Fruit fly (Drosophila melanogaster) whole organism, embryonic: Measurements from ENCODE around the gene not.
A peak's percentile ranks its signal among the peaks of the same experiment; 100 is the strongest.

ENCODE experiments used
- Abd-B ChIP-seq: fragments of 200-800 bp; sonication (Bioruptor generic); optimal IDR thresholded peaks from 2 replicates; lab custom pipeline; 2018; ENCODE audit warnings: missing biosample characterization, mild to moderate bottlenecking, missing genetic modification characterization, moderate library complexity
- Aef1 ChIP-seq: fragments of 200-800 bp; sonication (Bioruptor generic); IDR thresholded peaks from 3 replicates; pipeline ENCODE4 v1.3.6; 2022; ENCODE audit warnings: missing biosample characterization, missing genetic modification characterization
- CG10147 ChIP-seq: fragments of 200-800 bp; sonication (Bioruptor generic); optimal IDR thresholded peaks from 2 replicates; lab custom pipeline; 2019; ENCODE audit warnings: missing biosample characterization, mild to moderate bottlenecking, missing genetic modification characterization, moderate library complexity
- CG10366 ChIP-seq: fragments of 200-800 bp; sonication (Bioruptor generic); IDR thresholded peaks from 2 replicates; pipeline ENCODE4 v1.3.6; 2022; ENCODE audit warnings: missing biosample characterization, missing genetic modification characterization
- CG10431 ChIP-seq: fragments of 200-800 bp; sonication (Bioruptor generic); optimal IDR thresholded peaks from 3 replicates; lab custom pipeline; 2018; ENCODE audit warnings: missing biosample characterization, mild to moderate bottlenecking, missing genetic modification characterization
- CG12219 ChIP-seq: fragments of 200-800 bp; sonication (Bioruptor generic); optimal IDR thresholded peaks from 3 replicates; lab custom pipeline; 2018; ENCODE audit warnings: missing biosample characterization, mild to moderate bottlenecking, missing genetic modification characterization
- CG14667 ChIP-seq: fragments of 200-800 bp; sonication (Bioruptor generic); IDR thresholded peaks from 2 replicates; pipeline ENCODE4 v1.3.6; 2022; ENCODE audit warnings: missing biosample characterization, missing genetic modification characterization
- CG16815 ChIP-seq: fragments of 200-800 bp; sonication (Bioruptor generic); optimal IDR thresholded peaks from 3 replicates; lab custom pipeline; 2017; ENCODE audit warnings: missing biosample characterization, mild to moderate bottlenecking, missing genetic modification characterization
- CG17359 ChIP-seq: fragments of 200-800 bp; sonication (Bioruptor generic); optimal IDR thresholded peaks from 3 replicates; lab custom pipeline; 2018; ENCODE audit warnings: missing biosample characterization, mild to moderate bottlenecking, missing genetic modification characterization, moderate library complexity
- CG17802 ChIP-seq: fragments of 200-800 bp; sonication (Bioruptor generic); optimal IDR thresholded peaks from 2 replicates; lab custom pipeline; 2018; ENCODE audit warnings: missing biosample characterization, mild to moderate bottlenecking, missing genetic modification characterization, moderate library complexity
- CG32772 ChIP-seq: fragments of 200-800 bp; sonication (Bioruptor generic); IDR thresholded peaks from 2 replicates; pipeline ENCODE4 v1.3.6; 2022; ENCODE audit warnings: missing biosample characterization, missing genetic modification characterization
- CG3407 ChIP-seq: fragments of 200-800 bp; sonication (Bioruptor generic); optimal IDR thresholded peaks from 2 replicates; lab custom pipeline; 2018; ENCODE audit warnings: missing biosample characterization, mild to moderate bottlenecking, missing genetic modification characterization
- CG6654 ChIP-seq: fragments of 200-800 bp; sonication (Bioruptor generic); optimal IDR thresholded peaks from 2 replicates; lab custom pipeline; 2017; ENCODE audit warnings: missing biosample characterization, mild to moderate bottlenecking, missing genetic modification characterization
- CkIIα-i1 ChIP-seq: fragments of 200-800 bp; sonication (Bioruptor generic); IDR thresholded peaks from 2 replicates; pipeline ENCODE4 v1.3.6; 2022; ENCODE audit warnings: missing biosample characterization, missing genetic modification characterization
- D19A ChIP-seq: fragments of 200-800 bp; optimal IDR thresholded peaks from 3 replicates; lab custom pipeline; 2019; ENCODE audit warnings: missing biosample characterization, mild to moderate bottlenecking, missing genetic modification characterization, moderate library complexity
- D19B ChIP-seq: fragments of 200-800 bp; sonication (Bioruptor generic); optimal IDR thresholded peaks from 2 replicates; lab custom pipeline; 2017; ENCODE audit warnings: missing biosample characterization, mild to moderate bottlenecking, missing genetic modification characterization
- Dbx ChIP-seq: fragments of 200-800 bp; sonication (Bioruptor generic); IDR thresholded peaks from 3 replicates; pipeline ENCODE4 v1.3.6; 2022; ENCODE audit warnings: missing biosample characterization, missing genetic modification characterization
- Deaf1 ChIP-seq: fragments of 200-800 bp; optimal IDR thresholded peaks from 3 replicates; lab custom pipeline; 2019; ENCODE audit warnings: missing biosample characterization, mild to moderate bottlenecking, missing genetic modification characterization, moderate library complexity
- GATAe ChIP-seq: fragments of 200-800 bp; sonication (Bioruptor generic); conservative IDR thresholded peaks from 2 replicates; pipeline ENCODE4 v1.3.6; 2022; ENCODE audit warnings: missing biosample characterization, missing genetic modification characterization
- Gsc ChIP-seq: fragments of 200-800 bp; sonication (Bioruptor generic); IDR thresholded peaks from 2 replicates; pipeline ENCODE4 v1.3.6; 2022; ENCODE audit warnings: missing biosample characterization, missing genetic modification characterization
- H2.0 ChIP-seq: fragments of 200-800 bp; sonication (Bioruptor generic); IDR thresholded peaks from 2 replicates; pipeline ENCODE4 v1.3.6; 2022; ENCODE audit warnings: missing biosample characterization, missing genetic modification characterization
- Jarid2 ChIP-seq: fragments of 200-800 bp; sonication (Bioruptor generic); optimal IDR thresholded peaks from 3 replicates; lab custom pipeline; 2017; ENCODE audit warnings: mild to moderate bottlenecking, missing biosample characterization, missing genetic modification reagents, missing genetic modification characterization
- Mad ChIP-seq: fragments of 200-800 bp; sonication (Bioruptor generic); optimal IDR thresholded peaks from 2 replicates; lab custom pipeline; 2016; ENCODE audit warnings: missing biosample characterization, missing genetic modification characterization
- Oaz ChIP-seq: fragments of 200-800 bp; sonication (Bioruptor generic); IDR thresholded peaks from 2 replicates; pipeline ENCODE4 v1.3.6; 2022; ENCODE audit warnings: missing biosample characterization, missing genetic modification characterization
- Scr ChIP-seq: fragments of 200-800 bp; sonication (Bioruptor generic); IDR thresholded peaks from 2 replicates; pipeline ENCODE4 v1.3.6; 2022; ENCODE audit warnings: missing biosample characterization, missing genetic modification characterization; ENCODE audit not compliant: partially characterized antibody
- Stat92E ChIP-seq, 3 experiments: fragments of >200 bp in 2 of 3; fragments of 200-800 bp in 1 of 3; sonication (Bioruptor generic) in 1 of 3; optimal IDR thresholded peaks; 2 replicates each; lab custom pipeline; 2017 to 2019; ENCODE audit warnings: missing biosample characterization in 3 of 3, missing genetic modification characterization in 3 of 3, mild to moderate bottlenecking in 1 of 3, moderate library complexity in 1 of 3
- ac ChIP-seq: fragments of 200-800 bp; sonication (Bioruptor generic); optimal IDR thresholded peaks from 3 replicates; lab custom pipeline; 2017; ENCODE audit warnings: missing biosample characterization, mild to moderate bottlenecking, missing genetic modification characterization
- ara ChIP-seq: fragments of 200-800 bp; sonication (Bioruptor generic); IDR thresholded peaks from 2 replicates; pipeline ENCODE4 v1.3.6; 2022; ENCODE audit warnings: missing biosample characterization, missing genetic modification characterization
- ato ChIP-seq: fragments of 200-800 bp; sonication (Bioruptor generic); IDR thresholded peaks from 2 replicates; pipeline ENCODE4 v1.3.6; 2022; ENCODE audit warnings: missing biosample characterization, missing genetic modification characterization; ENCODE audit not compliant: partially characterized antibody
- cwo ChIP-seq: fragments of 200-800 bp; sonication (Bioruptor generic); optimal IDR thresholded peaks from 3 replicates; lab custom pipeline; 2017; ENCODE audit warnings: missing biosample characterization, missing genetic modification characterization, mild to moderate bottlenecking, moderate library complexity, missing genetic modification reagents
- dm ChIP-seq: fragments of 200-800 bp; sonication (Bioruptor generic); optimal IDR thresholded peaks from 3 replicates; lab custom pipeline; 2016; ENCODE audit warnings: missing biosample characterization, missing genetic modification characterization
- ewg ChIP-seq: fragments of 200-800 bp; sonication (Bioruptor generic); optimal IDR thresholded peaks from 3 replicates; lab custom pipeline; 2017; ENCODE audit warnings: mild to moderate bottlenecking, missing biosample characterization, missing genetic modification reagents, missing genetic modification characterization
- ftz-f1 ChIP-seq: fragments of 200-800 bp; sonication (Bioruptor generic); optimal IDR thresholded peaks from 2 replicates; lab custom pipeline; 2016; ENCODE audit warnings: missing biosample characterization, missing genetic modification characterization
- gem ChIP-seq: fragments of 200-800 bp; sonication (Bioruptor generic); optimal IDR thresholded peaks from 2 replicates; lab custom pipeline; 2019; ENCODE audit warnings: missing biosample characterization, mild to moderate bottlenecking, missing genetic modification characterization, moderate library complexity
- gfzf ChIP-seq: fragments of 200-800 bp; sonication (Bioruptor generic); optimal IDR thresholded peaks from 2 replicates; lab custom pipeline; 2016; ENCODE audit warnings: missing biosample characterization, mild to moderate bottlenecking, missing genetic modification characterization, moderate library complexity
- grau ChIP-seq: fragments of 200-800 bp; optimal IDR thresholded peaks from 3 replicates; lab custom pipeline; 2019; ENCODE audit warnings: missing biosample characterization, mild to moderate bottlenecking, missing genetic modification characterization, moderate library complexity
- kay ChIP-seq: fragments of 200-800 bp; sonication (Bioruptor generic); optimal IDR thresholded peaks from 2 replicates; lab custom pipeline; 2016; ENCODE audit warnings: missing biosample characterization, missing genetic modification characterization
- knrl ChIP-seq: fragments of 200-800 bp; sonication (Bioruptor generic); IDR thresholded peaks from 3 replicates; pipeline ENCODE4 v1.3.6; 2022; ENCODE audit warnings: missing biosample characterization, missing genetic modification characterization; ENCODE audit not compliant: partially characterized antibody
- lov ChIP-seq, 2 experiments: fragments of 200-800 bp in 1 of 2; fragments of >200 bp in 1 of 2; sonication (Bioruptor generic) in 1 of 2; IDR thresholded peaks in 1 of 2; optimal IDR thresholded peaks in 1 of 2; 2 replicates in 1 of 2; 3 replicates in 1 of 2; pipeline versions ENCODE4 v1.3.6 to Lab custom; 2017 to 2022; ENCODE audit warnings: missing biosample characterization in 1 of 2, missing genetic modification characterization in 1 of 2
- onecut ChIP-seq: fragments of 200-800 bp; sonication (Bioruptor generic); IDR thresholded peaks from 2 replicates; pipeline ENCODE4 v1.3.6; 2022; ENCODE audit warnings: missing biosample characterization, missing genetic modification characterization
- peb ChIP-seq: fragments of 200-800 bp; sonication (Bioruptor generic); IDR thresholded peaks from 2 replicates; pipeline ENCODE4 v1.3.6; 2022; ENCODE audit warnings: missing biosample characterization, missing genetic modification characterization
- pho ChIP-seq: fragments of 200-800 bp; sonication (Bioruptor generic); optimal IDR thresholded peaks from 2 replicates; lab custom pipeline; 2016; ENCODE audit warnings: missing biosample characterization, missing genetic modification characterization
- psq ChIP-seq: fragments of 200-800 bp; sonication (Bioruptor generic); optimal IDR thresholded peaks from 2 replicates; lab custom pipeline; 2017; ENCODE audit warnings: missing biosample characterization, missing genetic modification characterization
- pum ChIP-seq: fragments of 200-800 bp; sonication (Bioruptor generic); optimal IDR thresholded peaks from 2 replicates; lab custom pipeline; 2016; ENCODE audit warnings: missing biosample characterization, missing genetic modification characterization
- row ChIP-seq: fragments of 200-800 bp; sonication (Bioruptor generic); IDR thresholded peaks from 3 replicates; pipeline ENCODE4 v1.3.6; 2022; ENCODE audit warnings: missing biosample characterization, missing genetic modification characterization
- so ChIP-seq: fragments of 200-800 bp; sonication (Bioruptor generic); IDR thresholded peaks from 3 replicates; pipeline ENCODE4 v1.3.6; 2022; ENCODE audit warnings: missing biosample characterization, missing genetic modification characterization
- unc-4 ChIP-seq: fragments of 200-800 bp; sonication (Bioruptor generic); IDR thresholded peaks from 2 replicates; pipeline ENCODE4 v1.3.6; 2022; ENCODE audit warnings: missing biosample characterization, missing genetic modification characterization; ENCODE audit not compliant: partially characterized antibody
- vnd ChIP-seq: fragments of 200-800 bp; sonication (Bioruptor generic); IDR thresholded peaks from 3 replicates; pipeline ENCODE4 v1.3.6; 2022; ENCODE audit warnings: missing biosample characterization, missing genetic modification characterization; ENCODE audit not compliant: partially characterized antibody
- vvl ChIP-seq: fragments of 200-800 bp; sonication (Bioruptor generic); IDR thresholded peaks from 2 replicates; pipeline ENCODE4 v1.3.6; 2022; ENCODE audit warnings: missing biosample characterization, missing genetic modification characterization
- zf30C ChIP-seq: fragments of 200-800 bp; sonication (Bioruptor generic); optimal IDR thresholded peaks from 3 replicates; lab custom pipeline; 2018; ENCODE audit warnings: missing biosample characterization, mild to moderate bottlenecking, missing genetic modification characterization

not gene

dm6 chr3L:18625786-18626185, 3.9 kb upstream of the not start, which contains the start of gene MYPT-75D (continued):
- TF ChIP-seq psq (GFP tag; lab: Kevin White, UChicago) (peak; percentile 8), Dbx (GFP tag; lab: Robert Waterston, UW) (peak; percentile 52; the same call in 2 of the 3 replicates), CG10366 (no peak), GATAe (no peak), Gsc (no peak), gem (tag; lab: Kevin White, UChicago) (no peak), CG10431 (GFP tag; lab: Kevin White, UChicago) (no peak), vnd (GFP tag; lab: Robert Waterston, UW) (peak; percentile 72; the same call in 1 of the 3 replicates), Scr (GFP tag; lab: Robert Waterston, UW) (peak; percentile 95), gfzf (peak; percentile 41), dm (GFP tag; lab: Kevin White, UChicago) (peak; percentile 57), ara (GFP tag; lab: Robert Waterston, UW) (no peak), Jarid2 (peak; percentile 100), kay (GFP tag; lab: Kevin White, UChicago) (no peak), row (GFP tag; lab: Robert Waterston, UW) (0 out of 3 replicates have a peak, but pooled peaks have one; percentile 33), ftz-f1 (GFP tag; lab: Kevin White, UChicago) (no peak), cwo (GFP tag; lab: Kevin White, UChicago) (peak; percentile 37), Oaz (GFP tag; lab: Robert Waterston, UW) (no peak), vvl (GFP tag; lab: Robert Waterston, UW) (peak; percentile 49), CG16815 (GFP tag; lab: Kevin White, UChicago) (no peak), grau (peak; percentile 27), CG17802 (no peak), CG12219 (GFP tag; lab: Kevin White, UChicago) (peak; percentile 32), H2.0 (no peak), knrl (GFP tag; lab: Robert Waterston, UW) (peak; percentile 80), so (GFP tag; lab: Robert Waterston, UW) (no peak), CG3407 (GFP tag; lab: Kevin White, UChicago) (no peak), Aef1 (GFP tag; lab: Robert Waterston, UW) (no peak), D19A (tag; lab: Kevin White, UChicago) (peak; percentile 36), Deaf1 (tag; lab: Kevin White, UChicago) (peak; percentile 47), onecut (GFP tag; lab: Robert Waterston, UW) (peak; percentile 48), ewg (GFP tag; lab: Kevin White, UChicago) (no peak), CG17359 (peak; percentile 35), CG10147 (no peak), ac (GFP tag; lab: Kevin White, UChicago) (peak; percentile 26), Abd-B (GFP tag; lab: Kevin White, UChicago) (no peak), Mad (GFP tag; lab: Kevin White, UChicago) (no peak), lov (optimal IDR thresholded peaks at IDR 0.05; lab: Kevin White, UChicago) (no peak), lov (GFP tag; IDR thresholded peaks at IDR 0.05; lab: Robert Waterston, UW) (no peak), CG6654 (GFP tag; lab: Kevin White, UChicago) (no peak), CG14667 (GFP tag; lab: Robert Waterston, UW) (no peak), zf30C (peak; percentile 47), pho (GFP tag; lab: Kevin White, UChicago) (peak; percentile 18), Stat92E (GFP tag; optimal IDR thresholded peaks at IDR 0.05; lab: Kevin White, UChicago) (peak in 1 of 3 experiments; percentile 86), unc-4 (GFP tag; lab: Robert Waterston, UW) (peak; percentile 86), CG32772 (GFP tag; lab: Robert Waterston, UW) (peak; percentile 18), CkIIα-i1 (GFP tag; lab: Robert Waterston, UW) (no peak), peb (GFP tag; lab: Robert Waterston, UW) (no peak), D19B (no peak), ato (peak; percentile 88), pum (no peak)
